Worm (Caenorhabditis elegans): ENCODE results near the gene F37C4.4.

Gene F37C4.4

DNA sequence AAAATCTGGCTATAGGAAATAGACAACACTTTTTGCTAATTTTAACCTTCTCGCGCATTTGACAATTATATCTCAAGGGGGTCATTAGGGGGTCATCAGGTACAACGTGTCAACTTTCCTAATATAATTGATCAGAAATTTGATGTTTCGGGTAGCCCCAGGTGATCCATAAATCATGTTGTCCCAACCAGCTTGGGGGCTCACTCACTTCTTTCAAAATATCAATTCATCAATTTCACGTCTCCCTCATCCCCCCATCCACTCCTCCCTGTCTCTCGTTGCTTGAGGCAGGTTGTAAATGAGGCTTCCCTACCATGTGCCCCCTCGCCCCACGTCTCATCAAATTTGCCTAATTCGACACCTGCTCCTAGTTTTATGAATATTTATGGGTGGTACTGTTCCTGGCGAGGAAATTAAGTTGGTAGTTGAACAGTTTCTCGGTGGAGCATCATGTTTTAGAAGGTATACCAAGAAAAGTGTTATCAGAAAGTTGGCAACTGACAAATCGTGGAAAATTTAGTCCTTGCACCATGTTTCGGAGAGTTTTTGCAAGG is 9.0 kb upstream of the F37C4.4 start:
- TF ChIP-seq nhr-77 (tag; optimal IDR thresholded peaks at IDR 0.05), result no peak
- TF ChIP-seq mdl-1 (tag; optimal IDR thresholded peaks at IDR 0.05), result no peak
- TF ChIP-seq lin-39 (tag; optimal IDR thresholded peaks at IDR 0.05), result peak; percentile 7
- no peak for TF ChIP-seq nhr-11 (tag; optimal IDR thresholded peaks at IDR 0.05)
- no peak for TF ChIP-seq eor-1 (tag; optimal IDR thresholded peaks at IDR 0.05)

DNA sequence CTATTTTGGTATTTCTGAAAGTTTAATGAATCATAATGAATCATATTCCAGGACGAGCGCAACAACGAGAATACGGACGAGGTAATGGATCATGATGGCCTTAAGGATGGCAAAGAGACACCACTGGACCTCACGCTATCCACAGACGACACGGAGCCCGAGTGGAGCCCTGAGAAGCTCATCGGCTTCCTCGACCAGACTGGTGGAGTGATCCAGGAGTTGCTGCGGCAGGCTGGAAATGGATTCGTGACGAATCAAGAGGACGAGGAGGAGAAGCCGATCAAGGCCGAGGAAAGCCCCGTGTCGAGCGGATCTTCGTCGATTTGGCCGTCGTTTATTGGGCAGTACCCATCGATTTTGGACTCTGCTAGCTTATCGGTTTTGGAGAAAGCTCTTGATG is 7.6 kb upstream of the F37C4.4 start:
- TF ChIP-seq ama-1 (optimal IDR thresholded peaks at IDR 0.05) (no peak), unc-62 (GFP tag; optimal IDR thresholded peaks at IDR 0.05) (no peak), ceh-82 (tag; optimal IDR thresholded peaks at IDR 0.05) (no peak), mdl-1 (tag; optimal IDR thresholded peaks at IDR 0.05) (no peak), nhr-23 (tag; optimal IDR thresholded peaks at IDR 0.05) (no peak), nhr-25 (tag; optimal IDR thresholded peaks at IDR 0.05) (no peak), pqm-1 (tag; optimal IDR thresholded peaks at IDR 0.05) (no peak), lsy-12 (tag; optimal IDR thresholded peaks at IDR 0.05) (no peak), sea-2 (GFP tag; optimal IDR thresholded peaks at IDR 0.05) (no peak), mml-1 (tag; optimal IDR thresholded peaks at IDR 0.05) (no peak), ceh-28 (tag; optimal IDR thresholded peaks at IDR 0.05) (no peak), elt-2 (tag; optimal IDR thresholded peaks at IDR 0.05) (no peak), hmg-11 (tag; optimal IDR thresholded peaks at IDR 0.05) (no peak), ztf-4 (tag; optimal IDR thresholded peaks at IDR 0.05) (no peak), nfya-1 (tag; optimal IDR thresholded peaks at IDR 0.05; ENCODE audit: insufficient read depth) (no peak), ZK546.5 (tag; optimal IDR thresholded peaks at IDR 0.05) (no peak), egl-5 (tag; optimal IDR thresholded peaks at IDR 0.05) (no peak)

DNA sequence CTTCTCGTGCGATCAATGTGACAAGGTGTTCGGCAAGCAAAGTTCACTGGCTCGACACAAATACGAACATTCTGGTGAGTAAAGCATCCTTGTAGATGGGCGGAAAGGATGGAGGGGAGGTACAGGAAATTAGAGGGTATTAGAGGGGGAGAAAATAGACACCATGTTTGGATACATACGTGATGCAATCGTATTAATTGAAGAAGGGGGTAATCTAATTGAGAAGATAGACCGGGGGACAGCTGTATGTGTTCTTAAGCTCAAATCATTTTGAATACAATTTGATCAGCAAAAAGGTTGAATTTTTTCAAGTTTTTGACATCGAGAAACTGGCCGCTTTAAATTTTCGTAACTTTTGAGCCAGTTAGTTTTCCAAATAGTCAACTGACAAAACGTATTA is 6.7 kb upstream of the F37C4.4 start:
- no peak for TF ChIP-seq jun-1 (tag; optimal IDR thresholded peaks at IDR 0.05)
- TF ChIP-seq lin-15B (tag; optimal IDR thresholded peaks at IDR 0.05), result no peak

DNA sequence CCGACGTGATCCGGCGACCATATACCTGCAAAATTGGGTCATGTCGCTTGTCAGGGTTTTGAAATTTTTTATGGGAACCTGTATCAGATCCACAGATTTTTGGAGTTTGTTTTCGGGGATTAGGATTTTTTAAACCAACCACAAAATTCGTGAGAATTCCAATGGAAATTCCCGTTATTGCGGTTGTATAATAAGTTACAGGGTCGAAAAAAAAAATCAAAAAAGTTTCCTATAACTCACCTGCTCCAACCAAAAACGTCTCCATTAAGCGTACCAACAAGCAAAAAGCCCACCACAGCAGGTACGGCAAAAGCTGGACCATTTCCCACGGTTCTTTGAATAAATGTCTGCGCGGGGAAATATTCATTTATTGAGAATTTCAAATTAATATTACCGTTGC is 4.2 kb upstream of the F37C4.4 start:
- TF ChIP-seq ZK546.5 (tag; optimal IDR thresholded peaks at IDR 0.05) (no peak), nhr-12 (tag; optimal IDR thresholded peaks at IDR 0.05) (no peak), ceh-16 (tag; optimal IDR thresholded peaks at IDR 0.05) (no peak), fkh-2 (tag; optimal IDR thresholded peaks at IDR 0.05) (no peak), nhr-43 (tag; optimal IDR thresholded peaks at IDR 0.05; ENCODE audit: poor library complexity, severe bottlenecking) (no peak), nhr-28 (tag; optimal IDR thresholded peaks at IDR 0.05) (no peak), ceh-28 (tag; optimal IDR thresholded peaks at IDR 0.05) (no peak)

DNA sequence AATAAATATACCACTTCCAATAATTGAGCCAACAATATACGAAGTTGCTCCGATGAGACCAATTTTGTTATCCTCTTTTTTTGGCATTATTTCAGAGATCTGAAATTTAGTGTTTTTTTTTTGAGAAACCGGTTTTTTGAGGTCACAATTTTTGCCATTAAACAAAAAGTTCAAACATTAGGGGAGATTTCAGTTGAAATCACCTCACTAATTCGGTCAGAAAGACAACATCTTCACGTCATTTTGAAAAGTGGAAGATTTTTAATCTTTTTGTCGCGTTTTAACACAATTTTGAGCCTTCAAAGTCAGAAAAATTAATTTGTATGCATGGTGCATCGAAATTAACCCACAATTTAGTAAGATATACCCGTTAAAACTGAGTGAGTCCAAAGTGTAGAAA is 2.2 kb upstream of the F37C4.4 start, which contains the start of gene aat-8:
Gene aat-8, minus strand, starts transcription at position 101 of the 400 bp plus-strand sequence.
- no peak for TF ChIP-seq jun-1 (tag; optimal IDR thresholded peaks at IDR 0.05)
- TF ChIP-seq ceh-28 (tag; optimal IDR thresholded peaks at IDR 0.05), result no peak
- TF ChIP-seq elt-3 (tag; optimal IDR thresholded peaks at IDR 0.05), result no peak
- peak; percentile 30 for TF ChIP-seq nhr-67 (tag; optimal IDR thresholded peaks at IDR 0.05)
- no peak for TF ChIP-seq lin-39 (tag; optimal IDR thresholded peaks at IDR 0.05)
- TF ChIP-seq ceh-9 (tag; optimal IDR thresholded peaks at IDR 0.05), result no peak
- TF ChIP-seq nhr-77 (tag; optimal IDR thresholded peaks at IDR 0.05), result no peak
- no peak for TF ChIP-seq sea-2 (GFP tag; optimal IDR thresholded peaks at IDR 0.05)

DNA sequence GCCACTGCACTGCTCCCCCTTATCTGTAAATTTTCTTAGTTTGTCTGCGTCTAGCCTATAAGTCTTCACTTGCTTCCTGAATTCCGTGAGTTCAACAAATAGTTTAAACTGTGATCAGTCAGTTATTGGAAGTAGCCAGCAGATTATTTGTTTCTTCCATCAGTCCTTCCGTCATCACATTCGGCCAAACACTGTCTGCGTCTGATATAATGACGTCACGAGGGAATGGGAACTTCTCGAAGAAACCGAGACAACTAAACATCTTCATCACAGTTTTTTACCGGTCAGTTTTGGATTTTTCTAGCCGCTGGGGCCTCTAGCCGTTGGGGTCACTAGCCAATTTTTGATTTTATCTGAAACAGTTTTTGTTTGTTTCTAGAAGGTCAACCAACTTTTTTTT is 1.1 kb upstream of the F37C4.4 start:
- no peak for TF ChIP-seq fos-1 (tag; optimal IDR thresholded peaks at IDR 0.05)
- no peak for TF ChIP-seq skn-1 (tag; optimal IDR thresholded peaks at IDR 0.05)
- no peak for TF ChIP-seq ztf-4 (tag; optimal IDR thresholded peaks at IDR 0.05)
- TF ChIP-seq nhr-25 (tag; optimal IDR thresholded peaks at IDR 0.05), result peak; percentile 55
- TF ChIP-seq nhr-23 (tag; optimal IDR thresholded peaks at IDR 0.05), result peak; percentile 46
- no peak for TF ChIP-seq sea-2 (GFP tag; optimal IDR thresholded peaks at IDR 0.05)
- TF ChIP-seq elt-3 (tag; optimal IDR thresholded peaks at IDR 0.05), result no peak
- TF ChIP-seq unc-39 (tag; optimal IDR thresholded peaks at IDR 0.05), result no peak
- no peak for TF ChIP-seq hmg-11 (tag; optimal IDR thresholded peaks at IDR 0.05)
- peak; percentile 38 for TF ChIP-seq elt-2 (tag; optimal IDR thresholded peaks at IDR 0.05)
- no peak for TF ChIP-seq snpc-4 (tag; optimal IDR thresholded peaks at IDR 0.05)
- TF ChIP-seq R02D3.7 (tag; optimal IDR thresholded peaks at IDR 0.05), result no peak
- TF ChIP-seq nhr-12 (tag; optimal IDR thresholded peaks at IDR 0.05), result no peak
- no peak for TF ChIP-seq egl-27 (tag; optimal IDR thresholded peaks at IDR 0.05)
- TF ChIP-seq fkh-10 (GFP tag; optimal IDR thresholded peaks at IDR 0.05), result no peak
- TF ChIP-seq pqm-1 (tag; optimal IDR thresholded peaks at IDR 0.05), result peak; percentile 30

Data from whole organism, L3 larva.